Fruit fly (Drosophila melanogaster): ENCODE data around the gene CG34140.

Gene CG34140

dm6 chr3L:199050-199745, 15.0 kb upstream of the CG34140 start (continued):
- TF ChIP-seq Bgb (GFP tag; IDR thresholded peaks at IDR 0.05; ENCODE audit: partially characterized antibody), result peak; percentile 54; the same call in 1 of the 2 replicates
- peak; percentile 44 for TF ChIP-seq Sin3A (optimal IDR thresholded peaks at IDR 0.05)
- peak; percentile 56 for TF ChIP-seq pzg (GFP tag; optimal IDR thresholded peaks at IDR 0.05)
- no peak for TF ChIP-seq dmrt99B (tag; optimal IDR thresholded peaks at IDR 0.05)
- peak; percentile 55; the same call in 1 of the 2 replicates for TF ChIP-seq CG32532 (GFP tag; IDR thresholded peaks at IDR 0.05)
- TF ChIP-seq CG12299 (tag; optimal IDR thresholded peaks at IDR 0.05), result peak; percentile 13
- TF ChIP-seq CG16779 (GFP tag; IDR thresholded peaks at IDR 0.05), result no peak
- TF ChIP-seq CG1832 (GFP tag; optimal IDR thresholded peaks at IDR 0.05), result peak; percentile 99
- 0 out of 2 replicates have a peak, but pooled peaks have one; percentile 18 for TF ChIP-seq CG8765 (GFP tag; IDR thresholded peaks at IDR 0.05)
- no peak for TF ChIP-seq chif (GFP tag; optimal IDR thresholded peaks at IDR 0.05)
- TF ChIP-seq Max (GFP tag; optimal IDR thresholded peaks at IDR 0.05), result peak; percentile 16
- TF ChIP-seq Lhr (GFP tag; optimal IDR thresholded peaks at IDR 0.05), result no peak
- TF ChIP-seq nerfin-1 (tag; optimal IDR thresholded peaks at IDR 0.05), result peak; percentile 15
- TF ChIP-seq CG5245 (GFP tag; optimal IDR thresholded peaks at IDR 0.05), result no peak
- TF ChIP-seq pho (GFP tag; optimal IDR thresholded peaks at IDR 0.05), result peak; percentile 2
- peak; percentile 30; the same call in 1 of the 3 replicates for TF ChIP-seq hb (GFP tag; IDR thresholded peaks at IDR 0.05; ENCODE audit: partially characterized antibody)
- TF ChIP-seq Hr3 (GFP tag; optimal IDR thresholded peaks at IDR 0.05), result no peak
- TF ChIP-seq Rx (GFP tag; IDR thresholded peaks at IDR 0.05), result 0 out of 2 replicates have a peak, but pooled peaks have one; percentile 17
- TF ChIP-seq org-1 (GFP tag; optimal IDR thresholded peaks at IDR 0.05), result no peak
- peak; percentile 13 for TF ChIP-seq kni (GFP tag; optimal IDR thresholded peaks at IDR 0.05)
- peak; percentile 47; the same call in 1 of the 3 replicates for TF ChIP-seq Aef1 (GFP tag; IDR thresholded peaks at IDR 0.05)
- peak; percentile 20; the same call in 1 of the 3 replicates for TF ChIP-seq croc (GFP tag; conservative IDR thresholded peaks at IDR 0.05)
- TF ChIP-seq vnd (GFP tag; IDR thresholded peaks at IDR 0.05; ENCODE audit: partially characterized antibody), result peak; percentile 39; the same call in 1 of the 3 replicates
- no peak for TF ChIP-seq NC2β (GFP tag; optimal IDR thresholded peaks at IDR 0.05)
- TF ChIP-seq amos (GFP tag; IDR thresholded peaks at IDR 0.05; ENCODE audit: partially characterized antibody), result peak; percentile 64
- peak; percentile 25 for TF ChIP-seq CG17829 (tag; optimal IDR thresholded peaks at IDR 0.05)
- peak; percentile 83 for TF ChIP-seq kah (GFP tag; optimal IDR thresholded peaks at IDR 0.05)
- no peak for TF ChIP-seq Hr78 (GFP tag; optimal IDR thresholded peaks at IDR 0.05)
- no peak for TF ChIP-seq trem (tag; optimal IDR thresholded peaks at IDR 0.05)
- no peak for TF ChIP-seq toy (GFP tag; IDR thresholded peaks at IDR 0.05)
- peak; percentile 46; the same call in 1 of the 2 replicates for TF ChIP-seq CG13287 (GFP tag; IDR thresholded peaks at IDR 0.05; ENCODE audit: partially characterized antibody)
- peak; percentile 57; the same call in 1 of the 2 replicates for TF ChIP-seq E2f1 (GFP tag; IDR thresholded peaks at IDR 0.05)
- peak; percentile 46 for TF ChIP-seq CG3847 (GFP tag; IDR thresholded peaks at IDR 0.05)
- TF ChIP-seq ap (GFP tag; IDR thresholded peaks at IDR 0.05), result no peak
- peak; percentile 48 for TF ChIP-seq jumu (GFP tag; optimal IDR thresholded peaks at IDR 0.05)
- peak; percentile 96; the same call in 2 of the 4 replicates for TF ChIP-seq chinmo (GFP tag; IDR thresholded peaks at IDR 0.05; ENCODE audit: partially characterized antibody)
- peak; percentile 13 for TF ChIP-seq CG9797 (GFP tag; optimal IDR thresholded peaks at IDR 0.05)
- TF ChIP-seq nerfin-2 (GFP tag; IDR thresholded peaks at IDR 0.05; ENCODE audit: partially characterized antibody), result peak; percentile 27; the same call in 1 of the 2 replicates
- peak; percentile 25; the same call in 1 of the 3 replicates for TF ChIP-seq z (GFP tag; IDR thresholded peaks at IDR 0.05)
- peak; percentile 39 for TF ChIP-seq CG13424 (tag; optimal IDR thresholded peaks at IDR 0.05)
- peak; percentile 33; the same call in 1 of the 2 replicates for TF ChIP-seq rib (GFP tag; IDR thresholded peaks at IDR 0.05)
- no peak for TF ChIP-seq gce (GFP tag; IDR thresholded peaks at IDR 0.05)
- peak; percentile 93 for TF ChIP-seq HmgD (GFP tag; optimal IDR thresholded peaks at IDR 0.05)
- peak; percentile 32 for TF ChIP-seq fu2 (GFP tag; optimal IDR thresholded peaks at IDR 0.05)
- no peak for TF ChIP-seq pfk (GFP tag; optimal IDR thresholded peaks at IDR 0.05)
- TF ChIP-seq CG15514 (GFP tag; optimal IDR thresholded peaks at IDR 0.05), result peak; percentile 25
- peak; percentile 4; the same call in 2 of the 3 replicates for TF ChIP-seq CG6791 (GFP tag; IDR thresholded peaks at IDR 0.05; ENCODE audit: partially characterized antibody)
- TF ChIP-seq CG8089 (GFP tag; optimal IDR thresholded peaks at IDR 0.05), result no peak

All from whole organism, embryonic.